Fruit fly (Drosophila melanogaster) whole organism, pupa: Measurements from ENCODE around the gene CG14194.

ENCODE experiments used
- CG4496 ChIP-seq: fragments of 200-800 bp; sonication (Bioruptor generic); IDR thresholded peaks from 3 replicates; pipeline ENCODE4 v1.3.6; 2022; ENCODE audit warnings: missing biosample characterization, missing genetic modification characterization
- CG8159 ChIP-seq: fragments of 200-800 bp; sonication (Bioruptor generic); optimal IDR thresholded peaks from 3 replicates; lab custom pipeline; 2018; ENCODE audit warnings: missing biosample characterization, mild to moderate bottlenecking, missing genetic modification characterization, moderate library complexity
- CG9948 ChIP-seq: fragments of 200-800 bp; sonication (Bioruptor generic); optimal IDR thresholded peaks from 2 replicates; lab custom pipeline; 2018; ENCODE audit warnings: missing biosample characterization, mild to moderate bottlenecking, missing genetic modification characterization, moderate library complexity
- fd96Ca ChIP-seq: fragments of 200-800 bp; sonication (Bioruptor generic); IDR thresholded peaks from 3 replicates; pipeline ENCODE4 v1.3.6; 2022; ENCODE audit warnings: missing biosample characterization, missing genetic modification characterization
- rn ChIP-seq: fragments of 200-800 bp; sonication (Bioruptor generic); IDR thresholded peaks from 2 replicates; pipeline ENCODE4 v1.3.6; 2022; ENCODE audit warnings: missing biosample characterization, missing genetic modification characterization

dm6 chrX:19241790-19242373 lies 48.5 kb downstream of the CG14194 start, which contains the start of gene CG14196:
- no peak for TF ChIP-seq rn (GFP tag; lab: Robert Waterston, UW)
- TF ChIP-seq CG8159 (tag; lab: Kevin White, UChicago) = no peak
- TF ChIP-seq CG9948 (tag; lab: Kevin White, UChicago) = no peak
- no peak for TF ChIP-seq CG4496
- no peak for TF ChIP-seq fd96Ca
